Worm (Caenorhabditis elegans): ENCODE data around the gene T28H11.8.
"Not testable (repeated sequence)": the region's sequence is repeated elsewhere in the genome, so short reads cannot be mapped to it uniquely, and the experiment has no call there.

T28H11.8 gene

DNA sequence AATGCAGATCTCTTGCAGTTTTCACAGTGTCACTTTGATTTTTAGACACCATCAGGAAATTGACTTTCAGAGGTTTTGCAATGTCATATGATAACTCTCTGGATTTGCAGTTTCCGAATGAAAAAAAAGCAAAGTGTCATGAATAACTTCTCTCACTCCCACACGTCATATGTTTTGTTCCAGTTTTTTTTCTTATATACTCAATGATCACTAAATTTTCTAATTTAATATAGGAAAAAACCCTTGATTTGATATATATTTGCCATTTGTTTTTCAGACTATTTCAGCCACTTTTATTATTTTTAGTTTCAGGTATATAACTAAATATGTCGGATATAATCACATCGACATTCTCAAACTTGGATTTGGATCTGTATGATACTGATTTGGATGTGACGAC, 17.1 kb upstream of the T28H11.8 start, which contains the start of gene C09B9.1:
Gene C09B9.1 (plus strand): TSS at position 301 of the 400 bp plus-strand sequence.
- no peak for TF ChIP-seq ztf-23 (GFP tag; IDR thresholded peaks at IDR 0.05)
- no peak for TF ChIP-seq tab-1 (GFP tag; IDR thresholded peaks at IDR 0.05)

DNA sequence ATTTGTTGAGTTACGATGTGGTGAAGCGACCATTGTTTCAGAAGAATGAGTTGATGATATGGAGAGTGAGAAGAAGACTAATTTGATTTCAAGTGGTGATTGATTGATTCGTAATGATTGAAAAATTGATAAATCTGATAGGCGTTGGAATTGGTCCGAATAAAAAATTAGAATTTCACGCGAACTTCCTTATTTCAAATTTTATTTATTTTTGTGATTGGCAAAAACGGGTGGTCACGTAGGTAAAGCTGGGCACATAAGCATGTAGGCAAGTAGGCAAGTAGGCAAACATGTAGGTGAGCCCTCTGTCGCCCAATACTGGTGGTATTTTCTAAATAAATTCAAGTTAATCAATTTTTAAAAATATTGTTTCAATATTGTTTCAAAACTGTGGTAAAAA, 12.8 kb upstream of the T28H11.8 start, which contains the start of gene C09B9.4:
Gene C09B9.4 (minus strand): TSS at position 101 of the 400 bp plus-strand sequence.
- TF ChIP-seq ztf-29 (GFP tag; IDR thresholded peaks at IDR 0.05) (no peak), klf-2 (GFP tag; conservative IDR thresholded peaks at IDR 0.05) (no peak), cog-1 (tag; optimal IDR thresholded peaks at IDR 0.05) (no peak), T22C8.4 (GFP tag; IDR thresholded peaks at IDR 0.05) (no peak), ztf-23 (GFP tag; IDR thresholded peaks at IDR 0.05) (no peak), ref-1 (GFP tag; conservative IDR thresholded peaks at IDR 0.05) (no peak), tab-1 (GFP tag; IDR thresholded peaks at IDR 0.05) (no peak), flt-1 (GFP tag; IDR thresholded peaks at IDR 0.05) (no peak), med-1 (GFP tag; optimal IDR thresholded peaks at IDR 0.05; ENCODE audit: insufficient read depth) (no peak)

DNA sequence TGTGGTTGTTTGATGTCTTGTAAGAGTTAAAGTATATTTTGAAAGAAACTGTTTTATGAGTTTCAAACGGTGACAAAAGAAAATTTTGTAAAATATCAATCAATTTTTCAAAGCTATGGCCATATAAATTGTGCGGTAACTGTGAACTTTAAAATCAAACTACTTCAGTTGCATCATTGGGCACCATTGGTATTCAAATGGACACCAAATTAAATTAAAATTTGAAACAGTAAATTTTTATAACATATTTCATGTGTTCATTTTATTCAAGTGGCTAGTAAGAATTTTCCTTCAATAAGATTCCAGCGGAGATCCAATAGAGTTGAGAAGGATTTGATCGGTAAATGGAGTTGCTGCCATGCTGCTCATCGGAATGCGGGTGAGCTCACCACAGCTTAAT, 10.9 kb upstream of the T28H11.8 start:
- TF ChIP-seq ztf-23 (GFP tag; IDR thresholded peaks at IDR 0.05), result no peak
- TF ChIP-seq ref-1 (GFP tag; conservative IDR thresholded peaks at IDR 0.05), result no peak
- TF ChIP-seq klf-2 (GFP tag; conservative IDR thresholded peaks at IDR 0.05), result no peak
- no peak for TF ChIP-seq tab-1 (GFP tag; IDR thresholded peaks at IDR 0.05)
- TF ChIP-seq flt-1 (GFP tag; IDR thresholded peaks at IDR 0.05), result no peak
- TF ChIP-seq med-1 (GFP tag; optimal IDR thresholded peaks at IDR 0.05; ENCODE audit: insufficient read depth), result no peak
- TF ChIP-seq cog-1 (tag; optimal IDR thresholded peaks at IDR 0.05), result no peak
- TF ChIP-seq T22C8.4 (GFP tag; IDR thresholded peaks at IDR 0.05), result no peak
- TF ChIP-seq ztf-29 (GFP tag; IDR thresholded peaks at IDR 0.05), result no peak

DNA sequence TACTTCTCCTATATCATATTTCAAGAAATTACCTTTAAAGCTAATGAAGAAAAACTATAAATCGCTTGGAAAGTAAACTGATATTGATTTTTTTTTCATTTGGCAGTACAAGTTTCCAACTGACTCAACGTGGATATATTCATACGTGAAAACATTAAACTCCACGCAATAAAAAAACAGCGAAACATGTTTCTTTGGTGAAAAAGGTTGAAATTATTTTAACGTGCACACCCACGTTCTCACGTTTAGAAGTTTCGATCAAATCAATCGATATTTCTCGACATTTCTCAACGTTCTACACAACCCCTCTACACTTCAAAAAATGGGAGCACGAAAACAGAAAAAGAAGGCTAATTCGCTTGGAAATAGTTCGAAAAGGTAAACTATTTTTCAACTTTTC, 8.5 kb upstream of the T28H11.8 start, which contains the start of the genes best-6 and C09B9.2:
Gene best-6 (minus strand): TSS at position 101 of the 400 bp plus-strand sequence.
Gene C09B9.2 (plus strand): TSS at position 314 of the 400 bp plus-strand sequence.
- TF ChIP-seq klf-2 (GFP tag; conservative IDR thresholded peaks at IDR 0.05), result no peak
- no peak for TF ChIP-seq T22C8.4 (GFP tag; IDR thresholded peaks at IDR 0.05)
- TF ChIP-seq med-1 (GFP tag; optimal IDR thresholded peaks at IDR 0.05; ENCODE audit: insufficient read depth), result no peak
- no peak for TF ChIP-seq flt-1 (GFP tag; IDR thresholded peaks at IDR 0.05)
- TF ChIP-seq ztf-29 (GFP tag; IDR thresholded peaks at IDR 0.05), result no peak
- TF ChIP-seq ref-1 (GFP tag; conservative IDR thresholded peaks at IDR 0.05), result no peak

DNA sequence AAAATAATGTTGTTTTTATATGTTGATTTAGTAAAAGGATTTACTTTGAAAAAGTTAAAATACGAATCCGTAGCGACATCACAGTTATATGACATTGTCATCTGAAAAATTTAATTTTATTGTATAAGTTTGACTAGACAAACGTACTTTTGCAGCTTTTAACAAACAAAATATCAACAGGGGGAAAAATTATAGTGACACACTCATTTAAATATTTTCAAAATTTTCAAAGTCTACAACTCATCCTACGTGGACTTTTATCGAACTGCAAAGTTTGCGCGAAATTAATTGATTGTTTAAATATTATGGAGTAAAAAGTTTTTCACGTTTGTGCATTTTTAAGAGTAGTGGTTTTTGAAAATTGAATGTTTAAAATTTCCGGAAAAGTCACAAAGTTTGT, 5.2 kb upstream of the T28H11.8 start, which contains the start of gene C09B9.85:
Gene C09B9.85 (minus strand): TSS at position 101 of the 400 bp plus-strand sequence.
- TF ChIP-seq klf-2 (GFP tag; conservative IDR thresholded peaks at IDR 0.05) (no peak), flt-1 (GFP tag; IDR thresholded peaks at IDR 0.05) (no peak), ztf-29 (GFP tag; IDR thresholded peaks at IDR 0.05) (no peak), tab-1 (GFP tag; IDR thresholded peaks at IDR 0.05) (no peak), ztf-23 (GFP tag; IDR thresholded peaks at IDR 0.05) (no peak), ref-1 (GFP tag; conservative IDR thresholded peaks at IDR 0.05) (no peak), med-1 (GFP tag; optimal IDR thresholded peaks at IDR 0.05; ENCODE audit: insufficient read depth) (no peak), cog-1 (tag; optimal IDR thresholded peaks at IDR 0.05) (no peak), T22C8.4 (GFP tag; IDR thresholded peaks at IDR 0.05) (no peak)

DNA sequence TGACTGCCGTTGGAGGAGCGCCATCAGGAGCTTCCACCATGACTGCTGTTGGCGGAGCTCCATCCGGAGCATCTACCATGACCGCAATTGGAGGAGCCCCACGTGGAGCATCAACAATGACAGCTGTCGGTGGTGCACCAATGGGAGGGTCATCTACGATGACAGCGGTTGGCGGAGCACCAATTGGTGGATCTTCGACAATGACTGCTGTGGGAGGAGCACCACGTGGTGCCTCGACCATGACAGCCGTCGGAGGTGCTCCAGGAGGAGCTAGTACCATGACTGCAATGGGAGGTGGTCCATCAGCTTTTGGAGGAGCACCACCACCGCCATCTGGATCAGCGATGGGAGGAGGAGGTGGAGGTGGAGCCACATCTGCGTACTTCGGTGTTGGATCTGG, 3.4 kb downstream of the T28H11.8 start, which contains the start of gene T28H11.7:
Gene T28H11.7 (minus strand): TSS at position 101 of the 400 bp plus-strand sequence.
- TF ChIP-seq tab-1 (GFP tag; IDR thresholded peaks at IDR 0.05), result 0 out of 2 replicates have a peak, but pooled peaks have one; percentile 9

DNA sequence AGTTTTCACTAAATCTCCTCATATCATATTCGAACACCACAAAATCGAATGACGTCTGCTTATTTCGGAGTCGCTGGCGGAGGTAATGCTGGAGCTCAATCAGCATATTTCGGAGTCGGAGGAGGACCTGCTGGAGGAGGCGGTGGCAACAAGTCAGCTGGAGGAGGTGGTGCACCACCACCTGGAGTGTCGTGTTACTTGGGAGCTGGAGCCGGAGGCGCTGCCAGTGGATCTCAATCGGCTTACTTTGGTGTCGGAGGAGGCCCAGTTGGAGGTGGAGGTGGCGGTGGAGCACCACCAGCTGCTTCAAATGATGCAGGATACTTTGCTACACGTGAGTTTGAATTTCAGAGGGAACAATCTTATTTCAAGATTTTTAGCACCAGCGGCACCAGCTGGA, 4.0 kb downstream of the T28H11.8 start, which contains the start of gene ssq-4:
Gene ssq-4 (plus strand): TSS at position 19 of the 400 bp plus-strand sequence.
- TF ChIP-seq T22C8.4 (GFP tag; IDR thresholded peaks at IDR 0.05); cog-1 (tag; optimal IDR thresholded peaks at IDR 0.05); med-1 (GFP tag; optimal IDR thresholded peaks at IDR 0.05; ENCODE audit: insufficient read depth): not testable (repeated sequence)

DNA sequence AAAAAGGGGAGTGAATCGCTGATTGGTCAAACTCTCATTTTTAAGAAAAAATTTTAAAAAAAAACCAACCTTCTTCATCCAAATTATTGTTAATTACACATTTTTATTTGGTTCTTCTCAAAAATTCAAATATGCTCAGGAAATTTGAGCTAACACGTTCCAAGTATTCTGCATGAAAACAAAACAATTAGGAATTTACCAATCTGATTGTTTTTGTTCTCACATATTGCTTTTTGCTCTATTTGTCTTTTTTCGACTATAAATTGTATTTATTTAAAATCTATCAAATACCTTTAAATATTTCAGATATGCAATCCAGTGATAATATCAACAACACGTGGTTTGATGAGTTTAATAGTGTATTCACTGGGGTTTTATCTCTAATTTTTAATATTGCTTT, 8.2 kb downstream of the T28H11.8 start, which contains the start of gene srm-1:
Gene srm-1 (plus strand): TSS at position 301 of the 400 bp plus-strand sequence.
- TF ChIP-seq tab-1 (GFP tag; IDR thresholded peaks at IDR 0.05) (no peak), ztf-23 (GFP tag; IDR thresholded peaks at IDR 0.05) (no peak), T22C8.4 (GFP tag; IDR thresholded peaks at IDR 0.05) (no peak), med-1 (GFP tag; optimal IDR thresholded peaks at IDR 0.05; ENCODE audit: insufficient read depth) (no peak), ref-1 (GFP tag; conservative IDR thresholded peaks at IDR 0.05) (no peak), klf-2 (GFP tag; conservative IDR thresholded peaks at IDR 0.05) (no peak), cog-1 (tag; optimal IDR thresholded peaks at IDR 0.05) (no peak), ztf-29 (GFP tag; IDR thresholded peaks at IDR 0.05) (no peak), flt-1 (GFP tag; IDR thresholded peaks at IDR 0.05) (no peak)

DNA sequence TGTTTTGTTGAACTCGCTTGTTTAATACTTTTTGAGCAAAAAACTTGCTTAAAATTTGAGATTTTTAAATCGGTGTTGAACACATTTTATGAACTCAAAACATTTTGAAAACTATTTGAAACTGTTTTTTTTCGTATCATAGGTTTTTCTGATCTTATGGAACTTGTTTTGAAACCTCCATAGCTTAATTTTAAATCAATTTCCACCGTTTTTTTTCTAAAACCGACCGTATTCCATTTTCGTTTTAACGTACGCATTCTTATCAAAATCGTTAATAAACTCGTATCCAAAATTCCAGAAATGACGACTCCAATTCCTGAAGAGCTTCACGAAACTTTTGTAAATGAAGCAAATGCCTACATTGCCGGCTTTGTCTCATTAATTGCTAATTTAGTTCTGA, 12.1 kb downstream of the T28H11.8 start, which contains the start of gene srm-2:
Gene srm-2 (plus strand): TSS at position 301 of the 400 bp plus-strand sequence.
- no peak for TF ChIP-seq cog-1 (tag; optimal IDR thresholded peaks at IDR 0.05)
- no peak for TF ChIP-seq ref-1 (GFP tag; conservative IDR thresholded peaks at IDR 0.05)
- TF ChIP-seq med-1 (GFP tag; optimal IDR thresholded peaks at IDR 0.05; ENCODE audit: insufficient read depth), result no peak
- TF ChIP-seq ztf-29 (GFP tag; IDR thresholded peaks at IDR 0.05), result no peak
- TF ChIP-seq tab-1 (GFP tag; IDR thresholded peaks at IDR 0.05), result no peak
- TF ChIP-seq flt-1 (GFP tag; IDR thresholded peaks at IDR 0.05), result no peak
- no peak for TF ChIP-seq T22C8.4 (GFP tag; IDR thresholded peaks at IDR 0.05)
- TF ChIP-seq ztf-23 (GFP tag; IDR thresholded peaks at IDR 0.05), result no peak
- no peak for TF ChIP-seq klf-2 (GFP tag; conservative IDR thresholded peaks at IDR 0.05)

DNA sequence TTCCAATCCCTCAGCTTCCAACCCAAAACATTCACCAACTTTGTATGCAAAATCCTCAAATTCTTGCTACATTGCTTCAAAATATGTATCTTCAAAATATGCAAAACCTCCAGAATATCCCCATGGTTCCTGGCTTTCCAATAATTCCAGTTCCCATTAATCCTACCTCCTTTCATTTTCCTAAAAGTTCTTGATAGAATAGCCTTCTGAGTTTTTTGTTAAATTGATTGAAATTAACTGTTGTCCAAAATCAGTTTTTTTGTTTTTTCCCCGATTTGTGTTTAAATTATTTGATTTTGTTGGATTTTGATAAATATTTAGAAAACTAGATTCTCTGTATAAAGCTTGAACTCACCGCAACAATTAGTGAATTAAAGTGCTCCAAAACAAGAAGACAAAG, 15.3 kb downstream of the T28H11.8 start:
- TF ChIP-seq ref-1 (GFP tag; conservative IDR thresholded peaks at IDR 0.05) (no peak), ztf-29 (GFP tag; IDR thresholded peaks at IDR 0.05) (no peak), flt-1 (GFP tag; IDR thresholded peaks at IDR 0.05) (no peak), T22C8.4 (GFP tag; IDR thresholded peaks at IDR 0.05) (no peak), klf-2 (GFP tag; conservative IDR thresholded peaks at IDR 0.05) (no peak), tab-1 (GFP tag; IDR thresholded peaks at IDR 0.05) (no peak), ztf-23 (GFP tag; IDR thresholded peaks at IDR 0.05) (no peak), med-1 (GFP tag; optimal IDR thresholded peaks at IDR 0.05; ENCODE audit: insufficient read depth) (no peak), cog-1 (tag; optimal IDR thresholded peaks at IDR 0.05) (no peak)

All from whole organism, midembryonic.